Worm (Caenorhabditis elegans) whole organism, mixed stage, embryonic: ENCODE data around the gene rpb-11.

ENCODE experiments used
- M03D4.4 ChIP-seq: sonication (generic microtip); optimal IDR thresholded peaks from 2 replicates; lab custom pipeline; 2017; ENCODE audit warnings: mild to moderate bottlenecking, missing genetic modification characterization, missing compliant biosample characterization
- bed-3 ChIP-seq: fragments of 200-800 bp; sonication (Bioruptor generic); optimal IDR thresholded peaks from 3 replicates; lab custom pipeline; 2018; ENCODE audit warnings: mild to moderate bottlenecking, missing genetic modification characterization, moderate library complexity, missing compliant biosample characterization
- blmp-1 ChIP-seq: fragments of 150-350 bp; optimal IDR thresholded peaks from 2 replicates; lab custom pipeline; 2014; ENCODE audit warnings: missing biosample characterization, missing genetic modification characterization
- ceh-39 ChIP-seq: fragments of 150-350 bp; optimal IDR thresholded peaks from 2 replicates; lab custom pipeline; 2014; ENCODE audit warnings: missing biosample characterization, missing genetic modification characterization
- ceh-43 ChIP-seq: fragments of 200-800 bp; sonication (Bioruptor generic); optimal IDR thresholded peaks from 2 replicates; lab custom pipeline; 2018; ENCODE audit warnings: mild to moderate bottlenecking, missing genetic modification characterization, moderate library complexity, missing compliant biosample characterization
- ceh-83 ChIP-seq: fragments of 200-800 bp; sonication (Bioruptor generic); optimal IDR thresholded peaks from 2 replicates; lab custom pipeline; 2018; ENCODE audit warnings: mild to moderate bottlenecking, missing genetic modification characterization, missing compliant biosample characterization
- ces-1 ChIP-seq: fragments of 150-350 bp; optimal IDR thresholded peaks from 2 replicates; lab custom pipeline; 2014; ENCODE audit warnings: missing biosample characterization, missing genetic modification reagents, missing genetic modification characterization
- cnd-1 ChIP-seq: fragments of 200-800 bp; sonication (Bioruptor generic); optimal IDR thresholded peaks from 2 replicates; lab custom pipeline; 2018; ENCODE audit warnings: mild to moderate bottlenecking, missing genetic modification characterization, missing compliant biosample characterization
- drap-1 ChIP-seq: fragments of 200-800 bp; sonication (Bioruptor generic); optimal IDR thresholded peaks from 3 replicates; lab custom pipeline; 2018; ENCODE audit warnings: mild to moderate bottlenecking, missing genetic modification characterization, missing compliant biosample characterization
- elt-1 ChIP-seq: sonication (generic microtip); optimal IDR thresholded peaks from 2 replicates; lab custom pipeline; 2017; ENCODE audit warnings: missing genetic modification characterization, mild to moderate bottlenecking, missing compliant biosample characterization, antibody characterized with exemption, moderate library complexity, borderline replicate concordance; ENCODE audit not compliant: insufficient read depth
- ham-2 ChIP-seq: fragments of 200-800 bp; sonication (Bioruptor generic); optimal IDR thresholded peaks from 2 replicates; lab custom pipeline; 2018; ENCODE audit warnings: mild to moderate bottlenecking, missing genetic modification characterization, missing compliant biosample characterization
- hlh-1 ChIP-seq: fragments of 150-350 bp; optimal IDR thresholded peaks from 2 replicates; lab custom pipeline; 2014; ENCODE audit warnings: missing biosample characterization, missing genetic modification reagents, missing genetic modification characterization
- lin-13 ChIP-seq: fragments of 150-350 bp; optimal IDR thresholded peaks from 2 replicates; lab custom pipeline; 2014; ENCODE audit warnings: missing biosample characterization, missing genetic modification characterization
- lin-32 ChIP-seq: fragments of 200-800 bp; sonication (Bioruptor generic); optimal IDR thresholded peaks from 2 replicates; lab custom pipeline; 2018; ENCODE audit warnings: mild to moderate bottlenecking, missing genetic modification characterization, missing compliant biosample characterization
- lsy-2 ChIP-seq: fragments of 150-350 bp; optimal IDR thresholded peaks from 2 replicates; lab custom pipeline; 2014; ENCODE audit warnings: missing biosample characterization, missing genetic modification characterization
- mab-5 ChIP-seq: fragments of 150-350 bp; optimal IDR thresholded peaks from 2 replicates; lab custom pipeline; 2014; ENCODE audit warnings: missing biosample characterization, missing genetic modification characterization
- mep-1 ChIP-seq: fragments of 150-350 bp; optimal IDR thresholded peaks from 2 replicates; lab custom pipeline; 2017; ENCODE audit warnings: missing biosample characterization, missing genetic modification reagents, missing genetic modification characterization, inconsistent platforms
- mls-2 ChIP-seq: sonication (generic microtip); optimal IDR thresholded peaks from 2 replicates; lab custom pipeline; 2016; ENCODE audit warnings: mild to moderate bottlenecking, missing genetic modification characterization, moderate library complexity, missing compliant biosample characterization
- nhr-12 ChIP-seq: fragments of 150-350 bp; optimal IDR thresholded peaks from 2 replicates; lab custom pipeline; 2014; ENCODE audit warnings: missing biosample characterization, missing genetic modification characterization
- nhr-2 ChIP-seq: fragments of 150-350 bp; optimal IDR thresholded peaks from 2 replicates; lab custom pipeline; 2014; ENCODE audit warnings: missing biosample characterization, missing genetic modification characterization
- nhr-237 ChIP-seq: fragments of 150-350 bp; optimal IDR thresholded peaks from 2 replicates; lab custom pipeline; 2014; ENCODE audit warnings: missing biosample characterization, missing genetic modification characterization
- nhr-28 ChIP-seq: fragments of 150-350 bp; optimal IDR thresholded peaks from 2 replicates; lab custom pipeline; 2014; ENCODE audit warnings: missing biosample characterization, missing genetic modification characterization
- nhr-76 ChIP-seq: sonication (generic microtip); optimal IDR thresholded peaks from 2 replicates; lab custom pipeline; 2017; ENCODE audit warnings: missing biosample characterization, missing genetic modification characterization
- pha-4 ChIP-seq: fragments of 150-350 bp; optimal IDR thresholded peaks from 2 replicates; lab custom pipeline; 2018; ENCODE audit warnings: missing biosample characterization, missing genetic modification reagents, missing genetic modification characterization
- sem-2 ChIP-seq: fragments of 200-800 bp; sonication (Bioruptor generic); optimal IDR thresholded peaks from 2 replicates; lab custom pipeline; 2018; ENCODE audit warnings: mild to moderate bottlenecking, missing genetic modification characterization, missing compliant biosample characterization
- snpc-4 ChIP-seq: fragments of 150-350 bp; optimal IDR thresholded peaks from 2 replicates; lab custom pipeline; 2014; ENCODE audit warnings: missing biosample characterization, missing genetic modification characterization
- sptf-1 ChIP-seq: sonication (generic microtip); optimal IDR thresholded peaks from 2 replicates; lab custom pipeline; 2017; ENCODE audit warnings: mild to moderate bottlenecking, missing genetic modification characterization, moderate library complexity, missing compliant biosample characterization
- tbx-8 ChIP-seq: fragments of 200-800 bp; sonication (Bioruptor generic); optimal IDR thresholded peaks from 2 replicates; lab custom pipeline; 2018; ENCODE audit warnings: mild to moderate bottlenecking, missing genetic modification characterization, moderate library complexity, missing compliant biosample characterization
- unc-120 ChIP-seq: sonication (generic microtip); optimal IDR thresholded peaks from 2 replicates; lab custom pipeline; 2017; ENCODE audit warnings: missing genetic modification characterization, missing compliant biosample characterization; ENCODE audit not compliant: poor library complexity, severe bottlenecking
- unc-39 ChIP-seq: fragments of 150-350 bp; optimal IDR thresholded peaks from 2 replicates; lab custom pipeline; 2014; ENCODE audit warnings: missing biosample characterization, missing genetic modification characterization
- unc-62 ChIP-seq: fragments of 150-350 bp; optimal IDR thresholded peaks from 2 replicates; lab custom pipeline; 2014; ENCODE audit warnings: missing biosample characterization, missing genetic modification reagents, missing genetic modification characterization
- ztf-11 ChIP-seq: fragments of 150-350 bp; optimal IDR thresholded peaks from 2 replicates; lab custom pipeline; 2014; ENCODE audit warnings: missing biosample characterization, missing genetic modification characterization

The rpb-11 gene

ce11 chrII:14074825-14075224 lies 14.9 kb downstream of the rpb-11 start:
- TF ChIP-seq ceh-39 (no peak), nhr-28 (tag; lab: Kevin White, UChicago) (no peak), unc-120 (no peak), sptf-1 (tag; lab: Kevin White, UChicago) (no peak), ztf-11 (tag; lab: Kevin White, UChicago) (no peak), sem-2 (no peak), ham-2 (GFP tag; lab: Kevin White, UChicago) (no peak), lin-13 (tag; lab: Kevin White, UChicago) (no peak)

- TF ChIP-seq lin-13 (tag; lab: Kevin White, UChicago) (no peak), M03D4.4 (tag; lab: Kevin White, UChicago) (no peak), unc-39 (tag; lab: Kevin White, UChicago) (no peak), hlh-1 (no peak), bed-3 (GFP tag; lab: Kevin White, UChicago) (no peak), ceh-83 (GFP tag; lab: Kevin White, UChicago) (no peak), nhr-2 (no peak), drap-1 (GFP tag; lab: Kevin White, UChicago) (no peak), ham-2 (GFP tag; lab: Kevin White, UChicago) (no peak), nhr-12 (no peak), blmp-1 (tag; lab: Kevin White, UChicago) (no peak), nhr-76 (no peak), pha-4 (tag; lab: Kevin White, UChicago) (no peak), unc-62 (no peak)
Measured at ce11 chrII:14077823-14078222, 17.9 kb downstream of the rpb-11 start.

- TF ChIP-seq M03D4.4 (tag; lab: Kevin White, UChicago) = no peak
- no peak for TF ChIP-seq hlh-1
- TF ChIP-seq nhr-12 = no peak
- no peak for TF ChIP-seq mls-2
- TF ChIP-seq ceh-83 (GFP tag; lab: Kevin White, UChicago) = no peak
- TF ChIP-seq nhr-237 = no peak
- TF ChIP-seq snpc-4 (tag; lab: Kevin White, UChicago) = no peak
- no peak for TF ChIP-seq pha-4 (tag; lab: Kevin White, UChicago)
- TF ChIP-seq unc-120 = no peak
- TF ChIP-seq sem-2 = no peak
- TF ChIP-seq ham-2 (GFP tag; lab: Kevin White, UChicago) = no peak
- no peak for TF ChIP-seq sptf-1 (tag; lab: Kevin White, UChicago)
- TF ChIP-seq lin-13 (tag; lab: Kevin White, UChicago) = no peak
- no peak for TF ChIP-seq ces-1 (GFP tag; lab: Kevin White, UChicago)
- TF ChIP-seq nhr-2 = no peak
- no peak for TF ChIP-seq mep-1 (tag; lab: Kevin White, UChicago)
- no peak for TF ChIP-seq cnd-1 (tag; lab: Kevin White, UChicago)
- no peak for TF ChIP-seq tbx-8
- no peak for TF ChIP-seq elt-1 (tag; lab: Kevin White, UChicago)
Measured at ce11 chrII:14086931-14087330, 27.0 kb downstream of the rpb-11 start.

- TF ChIP-seq unc-39 (tag; lab: Kevin White, UChicago) (no peak), nhr-76 (no peak), tbx-8 (no peak), ceh-39 (no peak), ceh-43 (GFP tag; lab: Kevin White, UChicago) (no peak), nhr-12 (no peak), mab-5 (tag; lab: Kevin White, UChicago) (no peak), ces-1 (GFP tag; lab: Kevin White, UChicago) (no peak), drap-1 (GFP tag; lab: Kevin White, UChicago) (no peak), mep-1 (tag; lab: Kevin White, UChicago) (no peak), nhr-237 (no peak)
Measured at ce11 chrII:14089796-14090372, 30.0 kb downstream of the rpb-11 start.

- TF ChIP-seq hlh-1 = no peak
Measured at ce11 chrII:14091182-14091581, 31.3 kb downstream of the rpb-11 start.

- TF ChIP-seq ceh-83 (GFP tag; lab: Kevin White, UChicago) (no peak), nhr-237 (no peak), mls-2 (no peak), lsy-2 (no peak), snpc-4 (tag; lab: Kevin White, UChicago) (no peak), lin-32 (GFP tag; lab: Kevin White, UChicago) (no peak)
Measured at ce11 chrII:14094590-14094989, 34.7 kb downstream of the rpb-11 start, which contains the start of gene col-87. Gene col-87 (minus strand): TSS chrII:14094690.
